Fruit fly (Drosophila melanogaster) whole organism, prepupa: Measurements from ENCODE around the gene TRAM.

Experiments
- Blimp-1 ChIP-seq: fragments of 200-800 bp; sonication (Bioruptor generic); optimal IDR thresholded peaks from 3 replicates; lab custom pipeline; 2017; ENCODE audit warnings: missing biosample characterization, missing genetic modification characterization, mild to moderate bottlenecking, moderate library complexity, missing genetic modification reagents
- CG10631 ChIP-seq: fragments of 200-800 bp; sonication (Bioruptor generic); optimal IDR thresholded peaks from 2 replicates; lab custom pipeline; 2016; ENCODE audit warnings: missing biosample characterization, missing genetic modification characterization
- CG10669 ChIP-seq: fragments of 200-800 bp; sonication (Bioruptor generic); optimal IDR thresholded peaks from 3 replicates; lab custom pipeline; 2018; ENCODE audit warnings: missing biosample characterization, mild to moderate bottlenecking, missing genetic modification characterization, moderate library complexity
- CG11294 ChIP-seq: fragments of 200-800 bp; sonication (Bioruptor generic); IDR thresholded peaks from 2 replicates; pipeline ENCODE4 v1.3.6; 2022; ENCODE audit warnings: missing biosample characterization, missing genetic modification characterization
- CG11762 ChIP-seq: fragments of 200-800 bp; sonication (Bioruptor generic); optimal IDR thresholded peaks from 3 replicates; lab custom pipeline; 2016; ENCODE audit warnings: missing biosample characterization, missing genetic modification characterization; ENCODE audit not compliant: insufficient read depth
- CG11902 ChIP-seq: fragments of 200-800 bp; sonication (Bioruptor generic); optimal IDR thresholded peaks from 3 replicates; lab custom pipeline; 2016; ENCODE audit warnings: missing biosample characterization, missing genetic modification characterization
- CG15336 ChIP-seq: fragments of 200-800 bp; sonication (Bioruptor generic); IDR thresholded peaks from 2 replicates; pipeline ENCODE4 v1.3.6; 2022; ENCODE audit warnings: missing biosample characterization, missing genetic modification characterization
- CG1621 ChIP-seq: fragments of 200-800 bp; sonication (Bioruptor generic); optimal IDR thresholded peaks from 3 replicates; lab custom pipeline; 2018; ENCODE audit warnings: missing biosample characterization, mild to moderate bottlenecking, missing genetic modification characterization
- CG16779 ChIP-seq: fragments of 200-800 bp; sonication (Bioruptor generic); optimal IDR thresholded peaks from 3 replicates; lab custom pipeline; 2017; ENCODE audit warnings: missing biosample characterization, mild to moderate bottlenecking, missing genetic modification characterization
- CG3032 ChIP-seq: fragments of 200-800 bp; optimal IDR thresholded peaks from 2 replicates; lab custom pipeline; 2019; ENCODE audit warnings: missing biosample characterization, mild to moderate bottlenecking, missing genetic modification characterization, moderate library complexity
- CG31627 ChIP-seq: fragments of 200-800 bp; sonication (Bioruptor generic); optimal IDR thresholded peaks from 3 replicates; lab custom pipeline; 2016; ENCODE audit warnings: missing biosample characterization, missing genetic modification characterization
- CG32006 ChIP-seq: fragments of 200-800 bp; sonication (Bioruptor generic); optimal IDR thresholded peaks from 3 replicates; lab custom pipeline; 2017; ENCODE audit warnings: missing biosample characterization, mild to moderate bottlenecking, missing genetic modification characterization
- CG34406 ChIP-seq: fragments of 200-800 bp; sonication (Bioruptor generic); optimal IDR thresholded peaks from 3 replicates; lab custom pipeline; 2016; ENCODE audit warnings: missing biosample characterization, missing genetic modification characterization
- CG3919 ChIP-seq: fragments of 200-800 bp; sonication (Bioruptor generic); optimal IDR thresholded peaks from 3 replicates; lab custom pipeline; 2016; ENCODE audit warnings: missing biosample characterization, missing genetic modification characterization
- CG4318 ChIP-seq: fragments of 200-800 bp; sonication (Bioruptor generic); optimal IDR thresholded peaks from 3 replicates; lab custom pipeline; 2017; ENCODE audit warnings: missing biosample characterization, mild to moderate bottlenecking, missing genetic modification characterization
- CG6163 ChIP-seq: fragments of 200-800 bp; sonication (Bioruptor generic); IDR thresholded peaks from 3 replicates; pipeline ENCODE4 v1.3.6; 2022; ENCODE audit warnings: missing biosample characterization, missing genetic modification characterization
- CG6276 ChIP-seq: fragments of 200-800 bp; sonication (Bioruptor generic); optimal IDR thresholded peaks from 2 replicates; lab custom pipeline; 2017; ENCODE audit warnings: missing biosample characterization, mild to moderate bottlenecking, missing genetic modification characterization
- CG6808 ChIP-seq: fragments of 200-800 bp; sonication (Bioruptor generic); optimal IDR thresholded peaks from 3 replicates; lab custom pipeline; 2017; ENCODE audit warnings: missing biosample characterization, missing genetic modification characterization, mild to moderate bottlenecking, moderate library complexity, missing genetic modification reagents
- CG6854 ChIP-seq: fragments of 200-800 bp; sonication (Bioruptor generic); optimal IDR thresholded peaks from 2 replicates; lab custom pipeline; 2017; ENCODE audit warnings: missing biosample characterization, mild to moderate bottlenecking, missing genetic modification characterization
- CG8119 ChIP-seq: fragments of 200-800 bp; sonication (Bioruptor generic); IDR thresholded peaks from 3 replicates; pipeline ENCODE4 v1.3.6; 2022; ENCODE audit warnings: missing biosample characterization, missing genetic modification characterization
- CG8319 ChIP-seq: fragments of 200-800 bp; sonication (Bioruptor generic); optimal IDR thresholded peaks from 3 replicates; lab custom pipeline; 2016; ENCODE audit warnings: missing biosample characterization, missing genetic modification characterization
- CG8632 ChIP-seq: fragments of 200-800 bp; sonication (Bioruptor generic); optimal IDR thresholded peaks from 3 replicates; lab custom pipeline; 2016; ENCODE audit warnings: missing biosample characterization, missing genetic modification characterization
- CG9139 ChIP-seq: fragments of 200-800 bp; sonication (Bioruptor generic); optimal IDR thresholded peaks from 3 replicates; lab custom pipeline; 2017; ENCODE audit warnings: missing biosample characterization, mild to moderate bottlenecking, missing genetic modification characterization
- Eip75B ChIP-seq: fragments of 200-800 bp; sonication (Bioruptor generic); optimal IDR thresholded peaks from 3 replicates; lab custom pipeline; 2016; ENCODE audit warnings: missing biosample characterization, missing genetic modification characterization
- Eip78C ChIP-seq: fragments of 200-800 bp; sonication (Bioruptor generic); peaks from one replicate; lab custom pipeline; 2016; ENCODE audit warnings: missing biosample characterization, missing genetic modification characterization
- Hr38 ChIP-seq: sonication (Bioruptor generic); optimal IDR thresholded peaks from 2 replicates; lab custom pipeline; 2016; ENCODE audit warnings: missing biosample characterization, missing genetic modification characterization
- Hr39 ChIP-seq: fragments of 200-800 bp; sonication (Bioruptor generic); optimal IDR thresholded peaks from 2 replicates; lab custom pipeline; 2016; ENCODE audit warnings: missing biosample characterization, missing genetic modification characterization
- Hr4 ChIP-seq: fragments of 200-800 bp; sonication (Bioruptor generic); optimal IDR thresholded peaks from 3 replicates; lab custom pipeline; 2016; ENCODE audit warnings: missing biosample characterization, missing genetic modification characterization
- Lpt ChIP-seq: fragments of 200-800 bp; sonication (Bioruptor generic); optimal IDR thresholded peaks from 3 replicates; lab custom pipeline; 2016; ENCODE audit warnings: missing biosample characterization, missing genetic modification characterization
- Met ChIP-seq: fragments of 200-800 bp; sonication (Bioruptor generic); optimal IDR thresholded peaks from 3 replicates; lab custom pipeline; 2016; ENCODE audit warnings: missing biosample characterization, missing genetic modification characterization
- OdsH ChIP-seq: fragments of 200-800 bp; sonication (Bioruptor generic); optimal IDR thresholded peaks from 3 replicates; lab custom pipeline; 2016; ENCODE audit warnings: missing biosample characterization, missing genetic modification characterization
- Smox ChIP-seq: fragments of 200-800 bp; sonication (Bioruptor generic); optimal IDR thresholded peaks from 3 replicates; lab custom pipeline; 2016; ENCODE audit warnings: missing biosample characterization, missing genetic modification characterization
- Sox102F ChIP-seq: fragments of 200-800 bp; sonication (Bioruptor generic); optimal IDR thresholded peaks from 2 replicates; lab custom pipeline; 2016; ENCODE audit warnings: missing biosample characterization, mild to moderate bottlenecking, missing genetic modification characterization
- Sox14 ChIP-seq: fragments of 200-800 bp; sonication (Bioruptor generic); optimal IDR thresholded peaks from 3 replicates; lab custom pipeline; 2016; ENCODE audit warnings: missing biosample characterization, missing genetic modification characterization
- Sox15 ChIP-seq: fragments of 200-800 bp; sonication (Bioruptor generic); optimal IDR thresholded peaks from 3 replicates; lab custom pipeline; 2016; ENCODE audit warnings: missing biosample characterization, missing genetic modification characterization
- acj6 ChIP-seq: fragments of 200-800 bp; sonication (Bioruptor generic); optimal IDR thresholded peaks from 3 replicates; lab custom pipeline; 2016; ENCODE audit warnings: missing biosample characterization, missing genetic modification characterization
- cyc ChIP-seq: fragments of 200-800 bp; sonication (Bioruptor generic); optimal IDR thresholded peaks from 3 replicates; lab custom pipeline; 2016; ENCODE audit warnings: missing biosample characterization, missing genetic modification characterization
- dac ChIP-seq: fragments of 200-800 bp; sonication (Bioruptor generic); optimal IDR thresholded peaks from 2 replicates; lab custom pipeline; 2017; ENCODE audit warnings: missing biosample characterization, mild to moderate bottlenecking, missing genetic modification characterization
- dsx ChIP-seq: fragments of 200-800 bp; optimal IDR thresholded peaks from 3 replicates; lab custom pipeline; 2019; ENCODE audit warnings: missing biosample characterization, mild to moderate bottlenecking, missing genetic modification characterization, moderate library complexity; ENCODE audit not compliant: poor library complexity, severe bottlenecking
- esn ChIP-seq: fragments of 200-800 bp; sonication (Bioruptor generic); optimal IDR thresholded peaks from 2 replicates; lab custom pipeline; 2016; ENCODE audit warnings: missing biosample characterization, mild to moderate bottlenecking, missing genetic modification characterization, moderate library complexity
- fd85E ChIP-seq: fragments of 200-800 bp; sonication (Bioruptor generic); optimal IDR thresholded peaks from 3 replicates; lab custom pipeline; 2016; ENCODE audit warnings: missing biosample characterization, missing genetic modification characterization
- fkh ChIP-seq: fragments of 200-800 bp; sonication (Bioruptor generic); optimal IDR thresholded peaks from 3 replicates; lab custom pipeline; 2017; ENCODE audit warnings: missing biosample characterization, mild to moderate bottlenecking, missing genetic modification characterization, moderate library complexity
- lz ChIP-seq: fragments of 200-800 bp; sonication (Bioruptor generic); optimal IDR thresholded peaks from 3 replicates; lab custom pipeline; 2016; ENCODE audit warnings: missing biosample characterization, missing genetic modification characterization
- net ChIP-seq: fragments of 200-800 bp; sonication (Bioruptor generic); optimal IDR thresholded peaks from 3 replicates; lab custom pipeline; 2016; ENCODE audit warnings: missing biosample characterization, missing genetic modification characterization
- salr ChIP-seq, 2 experiments: fragments of 200-800 bp; sonication (Bioruptor generic); optimal IDR thresholded peaks; 3 replicates each; lab custom pipeline; 2016 to 2018; ENCODE audit warnings: missing biosample characterization in 2 of 2, missing genetic modification characterization in 2 of 2, mild to moderate bottlenecking in 1 of 2
- spab ChIP-seq: fragments of 200-800 bp; sonication (Bioruptor generic); optimal IDR thresholded peaks from 2 replicates; lab custom pipeline; 2017; ENCODE audit warnings: missing biosample characterization, mild to moderate bottlenecking, missing genetic modification characterization, missing genetic modification reagents
- ss ChIP-seq, 2 experiments: fragments of 200-800 bp; sonication (Bioruptor generic); optimal IDR thresholded peaks; 2 replicates in 1 of 2; 3 replicates in 1 of 2; lab custom pipeline; 2017 to 2018; ENCODE audit warnings: mild to moderate bottlenecking in 2 of 2, missing biosample characterization in 2 of 2, missing genetic modification characterization in 2 of 2, moderate library complexity in 1 of 2
- svp ChIP-seq: fragments of 200-800 bp; sonication (Bioruptor generic); peaks from one replicate; lab custom pipeline; 2016; ENCODE audit warnings: missing biosample characterization, missing genetic modification characterization
- topi ChIP-seq: fragments of 200-800 bp; sonication (Bioruptor generic); optimal IDR thresholded peaks from 3 replicates; lab custom pipeline; 2016; ENCODE audit warnings: missing biosample characterization, missing genetic modification characterization
- vri ChIP-seq: fragments of 200-800 bp; sonication (Bioruptor generic); optimal IDR thresholded peaks from 3 replicates; lab custom pipeline; 2016; ENCODE audit warnings: missing biosample characterization, mild to moderate bottlenecking, missing genetic modification characterization

The TRAM gene

dm6 chrX:935049-935900 lies at the start of gene TRAM:
TRAM (plus strand) TSS chrX:935232.
- TF ChIP-seq lz: peak; percentile 98
- TF ChIP-seq OdsH (GFP tag; lab: Kevin White, UChicago): peak; percentile 97
- TF ChIP-seq vri (GFP tag; lab: Kevin White, UChicago): peak; percentile 95
- TF ChIP-seq Smox (GFP tag; lab: Kevin White, UChicago): peak; percentile 96
- peak; percentile 98 for TF ChIP-seq Sox14 (GFP tag; lab: Kevin White, UChicago)
- TF ChIP-seq fkh: peak; percentile 98
- TF ChIP-seq Eip78C (GFP tag; lab: Kevin White, UChicago): peak; percentile 98
- TF ChIP-seq CG10631: peak; percentile 98
- peak; percentile 98 for TF ChIP-seq CG6276 (GFP tag; lab: Kevin White, UChicago)
- peak; percentile 99 for TF ChIP-seq CG6163 (GFP tag; lab: Robert Waterston, UW)
- peak; percentile 96 for TF ChIP-seq spab
- TF ChIP-seq CG4318 (GFP tag; lab: Kevin White, UChicago): peak; percentile 97
- peak in 1 of 2 experiments; percentile 96 for TF ChIP-seq salr (GFP tag; optimal IDR thresholded peaks at IDR 0.05; lab: Kevin White, UChicago)
- TF ChIP-seq Sox15 (GFP tag; lab: Kevin White, UChicago): peak; percentile 97
- peak; percentile 98 for TF ChIP-seq CG11294
- peak; percentile 99 for TF ChIP-seq dac (GFP tag; lab: Kevin White, UChicago)
- TF ChIP-seq esn (GFP tag; lab: Kevin White, UChicago): peak; percentile 97
- TF ChIP-seq CG3919: peak; percentile 98
- TF ChIP-seq Blimp-1 (GFP tag; lab: Kevin White, UChicago): peak; percentile 92
- TF ChIP-seq Sox102F (GFP tag; lab: Kevin White, UChicago): peak; percentile 93
- peak; percentile 96 for TF ChIP-seq CG11902
- TF ChIP-seq topi (GFP tag; lab: Kevin White, UChicago): peak; percentile 96
- TF ChIP-seq ss (GFP tag; optimal IDR thresholded peaks at IDR 0.05; lab: Kevin White, UChicago): peak; percentile 98 to 99
- peak; percentile 97 for TF ChIP-seq CG3032 (tag; lab: Kevin White, UChicago)
- peak; percentile 97 for TF ChIP-seq net
- peak; percentile 94 for TF ChIP-seq dsx (GFP tag; lab: Kevin White, UChicago)
- TF ChIP-seq fd85E: peak; percentile 95
- TF ChIP-seq Hr38 (GFP tag; lab: Kevin White, UChicago): peak; percentile 77
- TF ChIP-seq CG6808 (GFP tag; lab: Kevin White, UChicago): peak; percentile 97
- peak; percentile 95 for TF ChIP-seq CG8632
- TF ChIP-seq CG32006 (GFP tag; lab: Kevin White, UChicago): peak; percentile 98
- TF ChIP-seq CG8119 (GFP tag; lab: Robert Waterston, UW): peak; percentile 99
- peak; percentile 97 for TF ChIP-seq Hr39
- TF ChIP-seq CG31627 (GFP tag; lab: Kevin White, UChicago): peak; percentile 97
- peak; percentile 97 for TF ChIP-seq Lpt (GFP tag; lab: Kevin White, UChicago)
- peak; percentile 95 for TF ChIP-seq CG6854 (GFP tag; lab: Kevin White, UChicago)
- TF ChIP-seq Eip75B (GFP tag; lab: Kevin White, UChicago): peak; percentile 97
- TF ChIP-seq Hr4 (GFP tag; lab: Kevin White, UChicago): peak; percentile 98
- peak; percentile 97 for TF ChIP-seq Met (GFP tag; lab: Kevin White, UChicago)
- TF ChIP-seq CG11762 (GFP tag; lab: Kevin White, UChicago): peak; percentile 94
- TF ChIP-seq CG9139 (GFP tag; lab: Kevin White, UChicago): peak; percentile 96
- peak; percentile 97 for TF ChIP-seq cyc (GFP tag; lab: Kevin White, UChicago)
- TF ChIP-seq CG34406 (GFP tag; lab: Kevin White, UChicago): peak; percentile 95
- TF ChIP-seq CG15336 (GFP tag; lab: Robert Waterston, UW): peak; percentile 99
- peak; percentile 96 for TF ChIP-seq acj6 (GFP tag; lab: Kevin White, UChicago)
- TF ChIP-seq CG8319: peak; percentile 94
- TF ChIP-seq CG16779: peak; percentile 96
- peak; percentile 98 for TF ChIP-seq CG10669
- peak; percentile 96 for TF ChIP-seq CG1621 (tag; lab: Kevin White, UChicago)
- peak; percentile 98 for TF ChIP-seq svp (GFP tag; lab: Kevin White, UChicago)
